Fruit fly (Drosophila melanogaster): ENCODE measurements around the gene Fhos.

dm6 chr3L:8841757-8842156 lies 88.3 kb downstream of the Fhos start:
- TF ChIP-seq Myc (optimal IDR thresholded peaks at IDR 0.05) (no peak), psq (optimal IDR thresholded peaks at IDR 0.05) (no peak), ttk (optimal IDR thresholded peaks at IDR 0.05) (no peak)

Measured in Kc167 (cell line).